Fruit fly (Drosophila melanogaster): ENCODE results near the gene Ptpa.

Ptpa gene

dm6 chr2L:3376684-3377086, at the start of gene Ptpa, which contains the start of gene CG9662 (continued):
- peak; percentile 57 for TF ChIP-seq fd3F (GFP tag; optimal IDR thresholded peaks at IDR 0.05)
- no peak for TF ChIP-seq CG31365 (tag; optimal IDR thresholded peaks at IDR 0.05)
- TF ChIP-seq hth (optimal IDR thresholded peaks at IDR 0.05), result no peak
- TF ChIP-seq peb (GFP tag; IDR thresholded peaks at IDR 0.05), result peak; percentile 67
- peak; percentile 95 for TF ChIP-seq Aef1 (GFP tag; IDR thresholded peaks at IDR 0.05)
- TF ChIP-seq CG10267 (tag; optimal IDR thresholded peaks at IDR 0.05), result peak; percentile 80
- no peak for TF ChIP-seq CG43689 (GFP tag; IDR thresholded peaks at IDR 0.05)
- TF ChIP-seq CG11504 (tag; optimal IDR thresholded peaks at IDR 0.05), result peak; percentile 74
- TF ChIP-seq CG12744 (GFP tag; optimal IDR thresholded peaks at IDR 0.05), result peak; percentile 75
- TF ChIP-seq Rfx (GFP tag; IDR thresholded peaks at IDR 0.05), result peak; percentile 89
- peak; percentile 81 for TF ChIP-seq Bteb2 (GFP tag; optimal IDR thresholded peaks at IDR 0.05)
- no peak for TF ChIP-seq Asciz (GFP tag; optimal IDR thresholded peaks at IDR 0.05)
- TF ChIP-seq NC2β (GFP tag; optimal IDR thresholded peaks at IDR 0.05), result peak; percentile 78
- peak; percentile 67 for TF ChIP-seq CG18262 (tag; optimal IDR thresholded peaks at IDR 0.05)
- peak; percentile 76 for TF ChIP-seq CG1792 (GFP tag; optimal IDR thresholded peaks at IDR 0.05)
- peak; percentile 69 for TF ChIP-seq Fer2 (tag; optimal IDR thresholded peaks at IDR 0.05)
- TF ChIP-seq pb (GFP tag; optimal IDR thresholded peaks at IDR 0.05), result peak; percentile 39
- peak; percentile 13 for TF ChIP-seq CG8359 (GFP tag; optimal IDR thresholded peaks at IDR 0.05; ENCODE audit: borderline replicate concordance)
- TF ChIP-seq Myb (GFP tag; optimal IDR thresholded peaks at IDR 0.05), result peak; percentile 75
- no peak for TF ChIP-seq CG10565 (GFP tag; optimal IDR thresholded peaks at IDR 0.05)
- peak; percentile 21 for TF ChIP-seq cwo (GFP tag; optimal IDR thresholded peaks at IDR 0.05)
- TF ChIP-seq CG10462 (GFP tag; optimal IDR thresholded peaks at IDR 0.05), result peak; percentile 47
- TF ChIP-seq CG4328 (GFP tag; optimal IDR thresholded peaks at IDR 0.05), result peak; percentile 32
- TF ChIP-seq CG10321 (GFP tag; IDR thresholded peaks at IDR 0.05), result no peak
- TF ChIP-seq CG2116 (GFP tag; optimal IDR thresholded peaks at IDR 0.05), result peak; percentile 61
- peak; percentile 81 for TF ChIP-seq tgo (GFP tag; IDR thresholded peaks at IDR 0.05)
- TF ChIP-seq ind (GFP tag; optimal IDR thresholded peaks at IDR 0.05), result peak; percentile 87
- peak; percentile 43 for TF ChIP-seq crc (GFP tag; optimal IDR thresholded peaks at IDR 0.05)
- peak; percentile 88 for TF ChIP-seq ewg (GFP tag; optimal IDR thresholded peaks at IDR 0.05)
- no peak for TF ChIP-seq sc (optimal IDR thresholded peaks at IDR 0.05)
- peak; percentile 58 for TF ChIP-seq sc (GFP tag; optimal IDR thresholded peaks at IDR 0.05)
- peak; percentile 80 for TF ChIP-seq HmgZ (tag; optimal IDR thresholded peaks at IDR 0.05)
- peak; percentile 85 for TF ChIP-seq esg (GFP tag; conservative IDR thresholded peaks at IDR 0.05)
- peak; percentile 13 for TF ChIP-seq CG3838 (GFP tag; optimal IDR thresholded peaks at IDR 0.05)
- TF ChIP-seq yki (optimal IDR thresholded peaks at IDR 0.05), result no peak
- TF ChIP-seq CG8290 (GFP tag; optimal IDR thresholded peaks at IDR 0.05), result peak; percentile 71
- TF ChIP-seq CG8290 (tag; optimal IDR thresholded peaks at IDR 0.05), result peak in 1 of 2 experiments; percentile 80
- TF ChIP-seq CG5245 (GFP tag; optimal IDR thresholded peaks at IDR 0.05), result peak; percentile 66
- peak; percentile 50 for TF ChIP-seq seq (GFP tag; IDR thresholded peaks at IDR 0.05)
- TF ChIP-seq CG11093 (GFP tag; IDR thresholded peaks at IDR 0.05), result peak; percentile 75; the same call in 1 of the 3 replicates
- no peak for TF ChIP-seq dati (GFP tag; IDR thresholded peaks at IDR 0.05)
- TF ChIP-seq CG18764 (GFP tag; optimal IDR thresholded peaks at IDR 0.05), result peak; percentile 75
- peak; percentile 54 to 86 for TF ChIP-seq chif (GFP tag; optimal IDR thresholded peaks at IDR 0.05)
- no peak for TF ChIP-seq chm (GFP tag; IDR thresholded peaks at IDR 0.05)
- TF ChIP-seq dpn (GFP tag; optimal IDR thresholded peaks at IDR 0.05), result peak; percentile 86
- TF ChIP-seq CG16815 (GFP tag; optimal IDR thresholded peaks at IDR 0.05), result peak; percentile 84
- TF ChIP-seq CG34422 (GFP tag; IDR thresholded peaks at IDR 0.05), result peak; percentile 90
- peak; percentile 59 for TF ChIP-seq ab (GFP tag; optimal IDR thresholded peaks at IDR 0.05)
- TF ChIP-seq toy (GFP tag; IDR thresholded peaks at IDR 0.05), result no peak
- no peak for TF ChIP-seq Tbp (GFP tag; optimal IDR thresholded peaks at IDR 0.05)
- TF ChIP-seq CG17912 (GFP tag; optimal IDR thresholded peaks at IDR 0.05), result no peak
- peak; percentile 77 for TF ChIP-seq CG33213 (GFP tag; optimal IDR thresholded peaks at IDR 0.05)
- peak; percentile 54 for TF ChIP-seq NK7.1 (GFP tag; optimal IDR thresholded peaks at IDR 0.05)
